Worm (Caenorhabditis elegans) whole organism, young adult: ENCODE results near the gene mog-2.

Experiments used
- D2030.7 ChIP-seq: fragments of 200-800 bp; sonication (Bioruptor generic); IDR thresholded peaks from 2 replicates; pipeline ENCODE4 v1.3.6; 2022; ENCODE audit warnings: missing genetic modification reagents, missing genetic modification characterization, missing compliant biosample characterization
- F33H1.4 ChIP-seq: fragments of 200-800 bp; sonication (Bioruptor generic); IDR thresholded peaks from 2 replicates; pipeline ENCODE4 v1.3.6; 2022; ENCODE audit warnings: missing genetic modification reagents, missing genetic modification characterization, missing compliant biosample characterization
- K12H6.12 ChIP-seq: fragments of 200-800 bp; sonication (Bioruptor generic); optimal IDR thresholded peaks from 2 replicates; lab custom pipeline; 2018; ENCODE audit warnings: mild to moderate bottlenecking, missing genetic modification characterization, missing compliant biosample characterization
- ZK185.1 ChIP-seq: sonication (generic microtip); optimal IDR thresholded peaks from 2 replicates; lab custom pipeline; 2016; ENCODE audit warnings: mild to moderate bottlenecking, missing genetic modification characterization, missing compliant biosample characterization; ENCODE audit not compliant: poor library complexity, severe bottlenecking
- ceh-91 ChIP-seq: fragments of 200-800 bp; sonication (Bioruptor generic); IDR thresholded peaks from 2 replicates; pipeline ENCODE4 v1.3.6; 2022; ENCODE audit warnings: missing genetic modification reagents, missing genetic modification characterization, missing compliant biosample characterization
- efl-1 ChIP-seq: fragments of 150-350 bp; optimal IDR thresholded peaks from 2 replicates; lab custom pipeline; 2014; ENCODE audit warnings: missing biosample characterization, missing genetic modification reagents, missing genetic modification characterization
- ets-4 ChIP-seq: fragments of 200-800 bp; sonication (Bioruptor generic); optimal IDR thresholded peaks from 2 replicates; lab custom pipeline; 2018; ENCODE audit warnings: mild to moderate bottlenecking, missing genetic modification characterization, missing compliant biosample characterization
- lin-54 ChIP-seq: fragments of 200-800 bp; sonication (Bioruptor generic); optimal IDR thresholded peaks from 2 replicates; lab custom pipeline; 2018; ENCODE audit warnings: mild to moderate bottlenecking, missing genetic modification characterization, missing compliant biosample characterization
- lsl-1 ChIP-seq: fragments of 200-800 bp; sonication (Bioruptor generic); optimal IDR thresholded peaks from 2 replicates; lab custom pipeline; 2018; ENCODE audit warnings: mild to moderate bottlenecking, missing genetic modification characterization, moderate library complexity, missing compliant biosample characterization
- madf-6 ChIP-seq: fragments of 200-800 bp; sonication (Bioruptor generic); IDR thresholded peaks from 2 replicates; pipeline ENCODE4 v1.3.6; 2022; ENCODE audit warnings: missing genetic modification reagents, missing genetic modification characterization, missing compliant biosample characterization
- madf-8 ChIP-seq: fragments of 200-800 bp; sonication (Bioruptor generic); conservative IDR thresholded peaks from 2 replicates; pipeline ENCODE4 v1.3.6; 2022; ENCODE audit warnings: missing genetic modification reagents, missing genetic modification characterization, missing compliant biosample characterization
- xnd-1 ChIP-seq: sonication (generic microtip); optimal IDR thresholded peaks from 2 replicates; lab custom pipeline; 2016; ENCODE audit warnings: missing genotype, missing genetic modification reagents, missing genetic modification characterization, missing compliant biosample characterization
- ztf-3 ChIP-seq: fragments of 200-800 bp; sonication (Bioruptor generic); optimal IDR thresholded peaks from 2 replicates; lab custom pipeline; 2018; ENCODE audit warnings: mild to moderate bottlenecking, missing genetic modification characterization, missing compliant biosample characterization

mog-2 gene

ce11 chrII:4374885-4375284 lies 50.7 kb downstream of the mog-2 start:
- no peak for TF ChIP-seq K12H6.12 (tag; lab: Kevin White, UChicago)
- peak; percentile 76 for TF ChIP-seq madf-8 (GFP tag; lab: Robert Waterston, UW)
- TF ChIP-seq madf-6 (GFP tag; lab: Robert Waterston, UW) = peak; percentile 88
- no peak for TF ChIP-seq ZK185.1 (tag; lab: Kevin White, UChicago)
- TF ChIP-seq lin-54 (GFP tag; lab: Kevin White, UChicago) = peak; percentile 28
- TF ChIP-seq ztf-3 (GFP tag; lab: Kevin White, UChicago) = no peak
- peak; percentile 54 for TF ChIP-seq F33H1.4 (GFP tag; lab: Robert Waterston, UW)
- peak; percentile 29; the same call in 1 of the 2 replicates for TF ChIP-seq D2030.7 (GFP tag; lab: Robert Waterston, UW)
- peak; percentile 68 for TF ChIP-seq ceh-91 (GFP tag; lab: Robert Waterston, UW)
- TF ChIP-seq ets-4 (GFP tag; lab: Kevin White, UChicago) = no peak
- TF ChIP-seq xnd-1 (tag; lab: Kevin White, UChicago) = peak; percentile 64
- peak; percentile 72 for TF ChIP-seq efl-1 (GFP tag; lab: Kevin White, UChicago)
- TF ChIP-seq lsl-1 (GFP tag; lab: Kevin White, UChicago) = peak; percentile 59
- TF ChIP-seq, all 124 proteins: peak for 9
